Fruit fly (Drosophila melanogaster) whole organism, pupa: ENCODE results near the gene CG8036.
A peak's percentile ranks its signal among the peaks of the same experiment; 100 is the strongest.

ENCODE experiments used
- CG10348 ChIP-seq: fragments of 200-800 bp; sonication (Bioruptor generic); IDR thresholded peaks from 2 replicates; pipeline ENCODE4 v1.3.6; 2022; ENCODE audit warnings: missing biosample characterization, missing genetic modification characterization
- CG12605 ChIP-seq: fragments of 200-800 bp; sonication (Bioruptor generic); IDR thresholded peaks from 2 replicates; pipeline ENCODE4 v1.3.6; 2022; ENCODE audit warnings: missing biosample characterization, missing genetic modification characterization
- CG13204 ChIP-seq: fragments of 200-800 bp; sonication (Bioruptor generic); optimal IDR thresholded peaks from 2 replicates; lab custom pipeline; 2018; ENCODE audit warnings: missing biosample characterization, mild to moderate bottlenecking, missing genetic modification characterization, moderate library complexity
- CG14655 ChIP-seq: fragments of 200-800 bp; sonication (Bioruptor generic); optimal IDR thresholded peaks from 3 replicates; lab custom pipeline; 2017; ENCODE audit warnings: mild to moderate bottlenecking, missing biosample characterization, missing genetic modification reagents, missing genetic modification characterization
- CG15710 ChIP-seq: fragments of 200-800 bp; sonication (Bioruptor generic); optimal IDR thresholded peaks from 2 replicates; lab custom pipeline; 2018; ENCODE audit warnings: missing biosample characterization, mild to moderate bottlenecking, missing genetic modification characterization, moderate library complexity
- CG17806 ChIP-seq: fragments of 200-800 bp; sonication (Bioruptor generic); optimal IDR thresholded peaks from 2 replicates; lab custom pipeline; 2018; ENCODE audit warnings: missing biosample characterization, mild to moderate bottlenecking, missing genetic modification characterization, moderate library complexity
- CG32121 ChIP-seq: fragments of 200-800 bp; sonication (Bioruptor generic); IDR thresholded peaks from 2 replicates; pipeline ENCODE4 v1.3.6; 2022; ENCODE audit warnings: missing biosample characterization, missing genetic modification characterization
- CG34367 ChIP-seq: fragments of 200-800 bp; sonication (Bioruptor generic); optimal IDR thresholded peaks from 2 replicates; lab custom pipeline; 2018; ENCODE audit warnings: missing biosample characterization, mild to moderate bottlenecking, missing genetic modification characterization
- CG4496 ChIP-seq: fragments of 200-800 bp; sonication (Bioruptor generic); IDR thresholded peaks from 3 replicates; pipeline ENCODE4 v1.3.6; 2022; ENCODE audit warnings: missing biosample characterization, missing genetic modification characterization
- CG8159 ChIP-seq: fragments of 200-800 bp; sonication (Bioruptor generic); optimal IDR thresholded peaks from 3 replicates; lab custom pipeline; 2018; ENCODE audit warnings: missing biosample characterization, mild to moderate bottlenecking, missing genetic modification characterization, moderate library complexity
- CG8301 ChIP-seq: fragments of 200-800 bp; sonication (Bioruptor generic); optimal IDR thresholded peaks from 2 replicates; lab custom pipeline; 2018; ENCODE audit warnings: missing biosample characterization, mild to moderate bottlenecking, missing genetic modification characterization
- CG9948 ChIP-seq: fragments of 200-800 bp; sonication (Bioruptor generic); optimal IDR thresholded peaks from 2 replicates; lab custom pipeline; 2018; ENCODE audit warnings: missing biosample characterization, mild to moderate bottlenecking, missing genetic modification characterization, moderate library complexity
- D1 ChIP-seq: fragments of 200-800 bp; sonication (Bioruptor generic); optimal IDR thresholded peaks from 2 replicates; lab custom pipeline; 2018; ENCODE audit warnings: missing biosample characterization, mild to moderate bottlenecking, missing genetic modification characterization, moderate library complexity
- EcR ChIP-seq: fragments of 200-800 bp; sonication (Bioruptor generic); optimal IDR thresholded peaks from 3 replicates; lab custom pipeline; 2019; ENCODE audit warnings: missing biosample characterization, missing genetic modification characterization, mild to moderate bottlenecking, moderate library complexity, missing genetic modification reagents
- Ets98B ChIP-seq: fragments of 200-800 bp; sonication (Bioruptor generic); IDR thresholded peaks from 2 replicates; pipeline ENCODE4 v1.3.6; 2022; ENCODE audit warnings: missing biosample characterization, missing genetic modification characterization
- Pif1A ChIP-seq: fragments of 200-800 bp; sonication (Bioruptor generic); optimal IDR thresholded peaks from 3 replicates; lab custom pipeline; 2016; ENCODE audit warnings: missing biosample characterization, missing genetic modification characterization
- Pif1B ChIP-seq: fragments of 200-800 bp; sonication (Bioruptor generic); optimal IDR thresholded peaks from 3 replicates; lab custom pipeline; 2016; ENCODE audit warnings: missing biosample characterization, missing genetic modification characterization
- Snoo ChIP-seq: fragments of 200-800 bp; sonication (Bioruptor generic); optimal IDR thresholded peaks from 3 replicates; lab custom pipeline; 2017; ENCODE audit warnings: missing biosample characterization, mild to moderate bottlenecking, missing genetic modification characterization, inconsistent platforms
- fd96Ca ChIP-seq: fragments of 200-800 bp; sonication (Bioruptor generic); IDR thresholded peaks from 3 replicates; pipeline ENCODE4 v1.3.6; 2022; ENCODE audit warnings: missing biosample characterization, missing genetic modification characterization
- gl ChIP-seq: fragments of 200-800 bp; sonication (Bioruptor generic); optimal IDR thresholded peaks from 2 replicates; lab custom pipeline; 2018; ENCODE audit warnings: missing biosample characterization, mild to moderate bottlenecking, missing genetic modification characterization
- rn ChIP-seq: fragments of 200-800 bp; sonication (Bioruptor generic); IDR thresholded peaks from 2 replicates; pipeline ENCODE4 v1.3.6; 2022; ENCODE audit warnings: missing biosample characterization, missing genetic modification characterization

CG8036 gene

DNA sequence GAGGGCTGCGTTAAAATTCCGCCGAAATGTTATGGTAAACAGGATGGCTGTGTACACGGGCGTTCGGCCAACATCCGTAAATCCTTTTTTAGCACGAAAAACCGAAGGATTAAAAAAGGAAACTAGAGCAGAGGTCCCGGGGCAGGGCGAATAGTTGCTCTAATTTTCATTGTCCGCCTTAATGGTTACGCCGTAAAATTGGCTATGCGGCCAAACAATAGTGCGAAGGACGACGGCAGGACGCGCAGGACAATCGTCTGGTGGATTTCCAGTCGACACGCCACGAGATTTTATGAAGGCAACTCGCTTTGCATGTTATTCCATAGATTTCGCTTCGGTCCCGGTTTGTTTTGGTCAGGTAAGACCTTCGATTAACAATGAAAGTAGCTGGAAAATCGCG lies 33.0 kb downstream of the CG8036 start:
- TF ChIP-seq CG9948 (tag; lab: Kevin White, UChicago) (no peak), Ets98B (GFP tag; lab: Robert Waterston, UW) (no peak), CG8159 (tag; lab: Kevin White, UChicago) (no peak)

- TF ChIP-seq fd96Ca (GFP tag; lab: Robert Waterston, UW) (no peak), Ets98B (GFP tag; lab: Robert Waterston, UW) (no peak), CG32121 (no peak), CG12605 (GFP tag; lab: Robert Waterston, UW) (no peak), EcR (no peak), Pif1A (GFP tag; lab: Kevin White, UChicago) (no peak), CG8159 (tag; lab: Kevin White, UChicago) (no peak), CG9948 (tag; lab: Kevin White, UChicago) (no peak), CG4496 (GFP tag; lab: Robert Waterston, UW) (no peak), CG10348 (GFP tag; lab: Robert Waterston, UW) (no peak), Pif1B (GFP tag; lab: Kevin White, UChicago) (no peak)
- TF ChIP-seq, all 21 proteins: peak for 0
These were observed 33.5 kb downstream of the CG8036 start for dm6 chr3R:8701197-8701596.

dm6 chr3R:8704669-8705068 lies 37.0 kb downstream of the CG8036 start:
- TF ChIP-seq gl (tag; lab: Kevin White, UChicago) = no peak
- no peak for TF ChIP-seq CG34367
- TF ChIP-seq CG9948 (tag; lab: Kevin White, UChicago) = no peak
- no peak for TF ChIP-seq fd96Ca (GFP tag; lab: Robert Waterston, UW)
- no peak for TF ChIP-seq Pif1A (GFP tag; lab: Kevin White, UChicago)
- TF ChIP-seq CG13204 (GFP tag; lab: Kevin White, UChicago) = no peak
- no peak for TF ChIP-seq CG14655 (GFP tag; lab: Kevin White, UChicago)

DNA sequence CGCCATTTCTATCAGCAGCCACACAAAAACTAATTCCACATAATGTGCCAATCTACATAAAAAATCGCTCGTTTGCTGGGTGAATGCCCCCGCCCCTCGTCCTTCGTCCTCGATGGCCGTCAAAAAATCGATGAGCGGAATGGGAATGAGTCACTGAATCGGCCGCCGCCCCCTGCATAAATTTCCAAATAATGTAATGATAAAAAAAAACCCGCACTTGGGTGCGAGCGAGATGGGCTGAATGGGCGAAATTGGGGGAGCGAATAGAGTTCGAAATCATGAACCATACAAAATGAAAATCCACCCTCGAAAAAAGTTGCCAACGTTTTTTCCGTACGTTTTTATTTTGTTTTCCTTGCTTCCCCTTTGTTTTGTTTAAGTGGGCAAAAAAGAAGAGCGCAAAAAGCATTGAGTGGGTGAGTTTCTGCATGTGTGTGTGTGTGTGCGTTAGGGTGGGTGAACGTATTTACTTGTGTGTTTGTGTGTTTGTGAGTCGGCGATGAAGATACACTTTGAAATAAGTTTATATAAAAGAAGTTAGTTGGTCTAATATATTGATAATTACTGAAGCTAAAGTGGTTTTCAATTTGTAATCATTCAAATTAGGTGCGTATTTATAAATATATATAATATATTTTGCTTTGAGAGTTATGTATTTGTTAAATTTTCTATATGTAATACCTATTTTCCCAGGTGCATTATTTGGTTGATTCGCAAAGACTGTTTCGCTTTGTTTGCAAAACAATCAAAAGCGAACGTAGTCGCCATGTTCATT lies 37.8 kb downstream of the CG8036 start:
- TF ChIP-seq CG4496 (GFP tag; lab: Robert Waterston, UW) (no peak), Pif1A (GFP tag; lab: Kevin White, UChicago) (peak; percentile 33), CG15710 (tag; lab: Kevin White, UChicago) (no peak), CG8159 (tag; lab: Kevin White, UChicago) (peak; percentile 53), CG34367 (peak; percentile 36), CG12605 (GFP tag; lab: Robert Waterston, UW) (peak; percentile 57; the same call in 1 of the 2 replicates), Pif1B (GFP tag; lab: Kevin White, UChicago) (peak; percentile 13), CG13204 (GFP tag; lab: Kevin White, UChicago) (peak; percentile 30), gl (tag; lab: Kevin White, UChicago) (peak; percentile 78), CG14655 (GFP tag; lab: Kevin White, UChicago) (peak; percentile 38)
- TF ChIP-seq, all 21 proteins: peak for 8

DNA sequence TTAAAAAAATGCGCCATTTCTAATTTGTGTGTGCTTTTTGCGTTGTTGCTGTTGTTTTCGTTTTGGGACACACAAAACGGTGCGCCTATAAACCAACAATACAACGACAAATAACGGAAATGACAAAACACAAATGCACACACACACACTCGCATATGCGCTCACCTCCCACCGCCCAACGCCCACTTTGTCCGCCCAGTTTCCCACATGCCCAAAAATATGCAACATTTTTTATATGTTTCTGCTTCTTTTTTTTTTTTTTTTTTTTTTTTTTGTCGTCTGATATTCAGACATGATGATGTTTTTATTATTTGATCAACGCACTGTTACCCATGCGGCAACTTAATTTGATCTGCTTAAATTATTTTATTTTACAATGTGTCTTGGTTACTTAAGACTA lies 39.5 kb downstream of the CG8036 start:
- TF ChIP-seq EcR (no peak), rn (GFP tag; lab: Robert Waterston, UW) (no peak), CG8301 (no peak), CG14655 (GFP tag; lab: Kevin White, UChicago) (no peak), CG15710 (tag; lab: Kevin White, UChicago) (no peak), CG8159 (tag; lab: Kevin White, UChicago) (peak; percentile 12)

- no peak for TF ChIP-seq CG12605 (GFP tag; lab: Robert Waterston, UW)
- TF ChIP-seq CG13204 (GFP tag; lab: Kevin White, UChicago) = no peak
- TF ChIP-seq CG8301 = no peak
- TF ChIP-seq rn (GFP tag; lab: Robert Waterston, UW) = no peak
- TF ChIP-seq Snoo = no peak
- no peak for TF ChIP-seq CG9948 (tag; lab: Kevin White, UChicago)
- peak; percentile 95 for TF ChIP-seq EcR
- peak; percentile 28; the same call in 1 of the 3 replicates for TF ChIP-seq CG4496 (GFP tag; lab: Robert Waterston, UW)
- TF ChIP-seq CG32121 = peak; percentile 50
- peak; percentile 14 for TF ChIP-seq CG8159 (tag; lab: Kevin White, UChicago)
- TF ChIP-seq CG14655 (GFP tag; lab: Kevin White, UChicago) = peak; percentile 19
- TF ChIP-seq fd96Ca (GFP tag; lab: Robert Waterston, UW) = peak; percentile 45; the same call in 1 of the 3 replicates
- peak; percentile 59 for TF ChIP-seq Ets98B (GFP tag; lab: Robert Waterston, UW)
- no peak for TF ChIP-seq gl (tag; lab: Kevin White, UChicago)
These were observed 44.3 kb downstream of the CG8036 start for dm6 chr3R:8711890-8712449.

- peak; percentile 20; the same call in 1 of the 2 replicates for TF ChIP-seq Ets98B (GFP tag; lab: Robert Waterston, UW)
- TF ChIP-seq CG17806 = peak; percentile 5
- no peak for TF ChIP-seq fd96Ca (GFP tag; lab: Robert Waterston, UW)
- TF ChIP-seq rn (GFP tag; lab: Robert Waterston, UW) = no peak
- TF ChIP-seq Snoo = peak; percentile 30
- TF ChIP-seq CG8301 = no peak
- peak; percentile 25 for TF ChIP-seq CG15710 (tag; lab: Kevin White, UChicago)
- TF ChIP-seq gl (tag; lab: Kevin White, UChicago) = no peak
- TF ChIP-seq CG14655 (GFP tag; lab: Kevin White, UChicago) = no peak
- TF ChIP-seq Pif1B (GFP tag; lab: Kevin White, UChicago) = peak; percentile 38
- peak; percentile 12; the same call in 1 of the 3 replicates for TF ChIP-seq CG4496 (GFP tag; lab: Robert Waterston, UW)
- no peak for TF ChIP-seq CG9948 (tag; lab: Kevin White, UChicago)
- TF ChIP-seq CG12605 (GFP tag; lab: Robert Waterston, UW) = 0 out of 2 replicates have a peak, but pooled peaks have one; percentile 9
- TF ChIP-seq CG32121 = no peak
- TF ChIP-seq CG8159 (tag; lab: Kevin White, UChicago) = peak; percentile 23
- TF ChIP-seq CG34367 = no peak
- no peak for TF ChIP-seq EcR
- TF ChIP-seq CG10348 (GFP tag; lab: Robert Waterston, UW) = no peak
- TF ChIP-seq Pif1A (GFP tag; lab: Kevin White, UChicago) = no peak
- no peak for TF ChIP-seq CG13204 (GFP tag; lab: Kevin White, UChicago)
- TF ChIP-seq D1 (tag; lab: Kevin White, UChicago) = no peak
These were observed 45.1 kb downstream of the CG8036 start, which contains the start of gene CG8112 for dm6 chr3R:8712722-8713131. Gene CG8112 (plus strand): TSS chr3R:8712933.
